Worm (Caenorhabditis elegans) whole organism, L3 larva: ENCODE results near the gene glrx-3.

ENCODE experiments used
- aly-2 ChIP-seq: fragments of 150-350 bp; optimal IDR thresholded peaks from 2 replicates; lab custom pipeline; 2014; ENCODE audit warnings: missing biosample characterization, missing genetic modification characterization
- ceh-82 ChIP-seq: fragments of 150-350 bp; optimal IDR thresholded peaks from 2 replicates; lab custom pipeline; 2014; ENCODE audit warnings: missing biosample characterization, missing genetic modification characterization
- egl-5 ChIP-seq: fragments of 150-350 bp; optimal IDR thresholded peaks from 2 replicates; lab custom pipeline; 2017; ENCODE audit warnings: missing biosample characterization, missing genetic modification reagents, missing genetic modification characterization, inconsistent platforms
- skn-1 ChIP-seq: fragments of 150-350 bp; optimal IDR thresholded peaks from 2 replicates; lab custom pipeline; 2014; ENCODE audit warnings: missing biosample characterization, missing genetic modification characterization
- ztf-11 ChIP-seq: fragments of 150-350 bp; optimal IDR thresholded peaks from 2 replicates; lab custom pipeline; 2014; ENCODE audit warnings: missing biosample characterization, missing genetic modification characterization

DNA sequence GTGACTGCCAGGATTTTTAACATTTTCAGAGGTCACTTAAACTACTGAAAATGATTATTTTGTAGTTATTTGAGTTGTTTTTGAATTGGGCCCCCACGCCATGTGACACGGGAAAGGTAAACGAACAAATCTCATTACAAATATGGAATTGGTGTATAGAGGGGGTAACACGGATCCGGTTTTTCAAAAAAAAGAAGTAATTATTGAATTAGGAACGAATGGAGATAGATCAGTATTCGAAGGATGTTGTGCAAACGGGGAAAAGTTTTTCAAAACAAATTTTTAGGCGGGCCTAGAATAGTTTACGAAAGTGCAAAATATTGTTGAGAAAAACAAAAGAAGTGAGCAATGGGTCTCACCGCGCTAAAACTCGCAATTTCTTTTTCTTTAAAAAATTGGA is 25.3 kb upstream of the glrx-3 start, which contains the start of gene F32D1.11:
- no peak for TF ChIP-seq skn-1
- no peak for TF ChIP-seq aly-2 (tag; lab: Kevin White, UChicago)
- no peak for TF ChIP-seq egl-5 (tag; lab: Kevin White, UChicago)
- no peak for TF ChIP-seq ztf-11 (tag; lab: Kevin White, UChicago)
- TF ChIP-seq ceh-82 (tag; lab: Kevin White, UChicago), result no peak
